Fruit fly (Drosophila melanogaster): ENCODE results near the gene CG10063.

The CG10063 gene

dm6 chr3L:6934799-6935318 lies 37.4 kb downstream of the CG10063 start:
- no peak for TF ChIP-seq Mnt (GFP tag; optimal IDR thresholded peaks at IDR 0.05)
- no peak for TF ChIP-seq bab1 (GFP tag; optimal IDR thresholded peaks at IDR 0.05)
- no peak for TF ChIP-seq CG1620 (GFP tag; optimal IDR thresholded peaks at IDR 0.05)
- TF ChIP-seq Hr96 (GFP tag; optimal IDR thresholded peaks at IDR 0.05): no peak
- no peak for TF ChIP-seq ovo (GFP tag; optimal IDR thresholded peaks at IDR 0.05)
- no peak for TF ChIP-seq Crg-1 (GFP tag; optimal IDR thresholded peaks at IDR 0.05)
- TF ChIP-seq CG5204 (GFP tag; optimal IDR thresholded peaks at IDR 0.05): no peak
- no peak for TF ChIP-seq CG14711 (tag; optimal IDR thresholded peaks at IDR 0.05)
- TF ChIP-seq CG12768 (GFP tag; optimal IDR thresholded peaks at IDR 0.05): no peak
- no peak for TF ChIP-seq CG7101 (tag; optimal IDR thresholded peaks at IDR 0.05)
- no peak for TF ChIP-seq CG7045 (GFP tag; optimal IDR thresholded peaks at IDR 0.05)

dm6 chr3L:6932626-6933025 lies 39.6 kb downstream of the CG10063 start, which contains the start of gene CG14820:
Gene CG14820, plus strand, starts transcription at chr3L:6932926.
- TF ChIP-seq kay (GFP tag; ENCODE audit: borderline replicate concordance) (no peak), CG5204 (GFP tag; optimal IDR thresholded peaks at IDR 0.05) (no peak), CG11617 (GFP tag; optimal IDR thresholded peaks at IDR 0.05) (peak; percentile 6), CG14711 (tag; optimal IDR thresholded peaks at IDR 0.05) (no peak), Crg-1 (GFP tag; optimal IDR thresholded peaks at IDR 0.05) (no peak), CG7045 (GFP tag; optimal IDR thresholded peaks at IDR 0.05) (no peak)

- TF ChIP-seq CG7045 (GFP tag; optimal IDR thresholded peaks at IDR 0.05) (no peak), Mnt (GFP tag; optimal IDR thresholded peaks at IDR 0.05) (no peak), CG7101 (tag; optimal IDR thresholded peaks at IDR 0.05) (no peak), cnc (optimal IDR thresholded peaks at IDR 0.05) (no peak), Clk (GFP tag; optimal IDR thresholded peaks at IDR 0.05) (no peak), tj (GFP tag; optimal IDR thresholded peaks at IDR 0.05) (no peak), pad (GFP tag; optimal IDR thresholded peaks at IDR 0.05) (no peak), cic (GFP tag; optimal IDR thresholded peaks at IDR 0.05) (no peak), CG5204 (GFP tag; optimal IDR thresholded peaks at IDR 0.05) (no peak), Crg-1 (GFP tag; optimal IDR thresholded peaks at IDR 0.05) (no peak), CG33017 (tag; optimal IDR thresholded peaks at IDR 0.05) (no peak), CG14711 (tag; optimal IDR thresholded peaks at IDR 0.05) (no peak), ovo (GFP tag; optimal IDR thresholded peaks at IDR 0.05) (no peak), CG11617 (GFP tag; optimal IDR thresholded peaks at IDR 0.05) (no peak), Hr96 (GFP tag; optimal IDR thresholded peaks at IDR 0.05) (no peak), kay (GFP tag; ENCODE audit: borderline replicate concordance) (no peak), CG12768 (GFP tag; optimal IDR thresholded peaks at IDR 0.05) (no peak), bab1 (GFP tag; optimal IDR thresholded peaks at IDR 0.05) (no peak)
These were observed 40.4 kb downstream of the CG10063 start, which contains the start of gene CG45413 for dm6 chr3L:6931850-6932249. Gene CG45413, minus strand, starts transcription at chr3L:6931950.

dm6 chr3L:6925843-6926242 lies 46.4 kb downstream of the CG10063 start:
- TF ChIP-seq Clk (GFP tag; optimal IDR thresholded peaks at IDR 0.05) (no peak), CG5204 (GFP tag; optimal IDR thresholded peaks at IDR 0.05) (no peak), toe (GFP tag; optimal IDR thresholded peaks at IDR 0.05) (no peak), CG14711 (tag; optimal IDR thresholded peaks at IDR 0.05) (no peak), tj (GFP tag; optimal IDR thresholded peaks at IDR 0.05) (no peak), CG1620 (GFP tag; optimal IDR thresholded peaks at IDR 0.05) (no peak), CG7045 (GFP tag; optimal IDR thresholded peaks at IDR 0.05) (no peak), Hr96 (GFP tag; optimal IDR thresholded peaks at IDR 0.05) (no peak), ovo (GFP tag; optimal IDR thresholded peaks at IDR 0.05) (no peak), CG7101 (tag; optimal IDR thresholded peaks at IDR 0.05) (no peak), kay (GFP tag; ENCODE audit: borderline replicate concordance) (no peak), bab1 (GFP tag; optimal IDR thresholded peaks at IDR 0.05) (no peak)
